Fruit fly (Drosophila melanogaster) whole organism, embryonic: ENCODE results near the gene CG33098.

Experiments used
- Ada2b ChIP-seq: fragments of 200-800 bp; sonication (Bioruptor generic); IDR thresholded peaks from 2 replicates; pipeline ENCODE4 v1.3.6; 2022; ENCODE audit warnings: missing biosample characterization, missing genetic modification characterization
- Asciz ChIP-seq: fragments of 200-800 bp; sonication (Bioruptor generic); optimal IDR thresholded peaks from 2 replicates; lab custom pipeline; 2017; ENCODE audit warnings: missing biosample characterization, mild to moderate bottlenecking, missing genetic modification characterization, missing genetic modification reagents
- BEAF-32 ChIP-seq: fragments of 200-800 bp; sonication (Bioruptor generic); optimal IDR thresholded peaks from 3 replicates; lab custom pipeline; 2017; ENCODE audit warnings: missing biosample characterization, missing genetic modification characterization, mild to moderate bottlenecking, moderate library complexity, missing genetic modification reagents
- Bgb ChIP-seq: fragments of 200-800 bp; sonication (Bioruptor generic); IDR thresholded peaks from 2 replicates; pipeline ENCODE4 v1.3.6; 2022; ENCODE audit warnings: missing biosample characterization, missing genetic modification characterization; ENCODE audit not compliant: partially characterized antibody
- CG10209 ChIP-seq: fragments of 200-800 bp; sonication (Bioruptor generic); optimal IDR thresholded peaks from 3 replicates; lab custom pipeline; 2017; ENCODE audit warnings: missing biosample characterization, mild to moderate bottlenecking, missing genetic modification characterization, missing genetic modification reagents
- CG10431 ChIP-seq: fragments of 200-800 bp; sonication (Bioruptor generic); optimal IDR thresholded peaks from 3 replicates; lab custom pipeline; 2018; ENCODE audit warnings: missing biosample characterization, mild to moderate bottlenecking, missing genetic modification characterization
- CG13287 ChIP-seq: fragments of 200-800 bp; sonication (Bioruptor generic); IDR thresholded peaks from 2 replicates; pipeline ENCODE4 v1.3.6; 2022; ENCODE audit warnings: missing biosample characterization, missing genetic modification characterization; ENCODE audit not compliant: partially characterized antibody
- CG14014 ChIP-seq: fragments of 200-800 bp; sonication (Bioruptor generic); IDR thresholded peaks from 2 replicates; pipeline ENCODE4 v1.3.6; 2022; ENCODE audit warnings: missing biosample characterization, missing genetic modification characterization
- CG14860 ChIP-seq: fragments of 200-800 bp; sonication (Bioruptor generic); IDR thresholded peaks from 3 replicates; pipeline ENCODE4 v1.3.6; 2022; ENCODE audit warnings: missing biosample characterization, missing genetic modification characterization; ENCODE audit not compliant: partially characterized antibody
- CG15514 ChIP-seq: fragments of 200-800 bp; sonication (Bioruptor generic); optimal IDR thresholded peaks from 3 replicates; lab custom pipeline; 2017; ENCODE audit warnings: missing biosample characterization, missing genetic modification characterization, mild to moderate bottlenecking, moderate library complexity, missing genetic modification reagents
- CG1603 ChIP-seq: fragments of 200-800 bp; sonication (Bioruptor generic); optimal IDR thresholded peaks from 2 replicates; lab custom pipeline; 2019; ENCODE audit warnings: missing biosample characterization, mild to moderate bottlenecking, missing genetic modification characterization, moderate library complexity
- CG17186 ChIP-seq: fragments of 200-800 bp; sonication (Bioruptor generic); optimal IDR thresholded peaks from 3 replicates; lab custom pipeline; 2017; ENCODE audit warnings: missing biosample characterization, missing genetic modification reagents, missing genetic modification characterization
- CG17361 ChIP-seq: fragments of 200-800 bp; sonication (Bioruptor generic); IDR thresholded peaks from 3 replicates; pipeline ENCODE4 v1.3.6; 2022; ENCODE audit warnings: missing biosample characterization, missing genetic modification characterization
- CG34422 ChIP-seq: fragments of 200-800 bp; sonication (Bioruptor generic); IDR thresholded peaks from 3 replicates; pipeline ENCODE4 v1.3.6; 2022; ENCODE audit warnings: missing biosample characterization, missing genetic modification characterization
- CG9609 ChIP-seq: fragments of 200-800 bp; sonication (Bioruptor generic); optimal IDR thresholded peaks from 3 replicates; lab custom pipeline; 2016; ENCODE audit warnings: missing biosample characterization, missing genetic modification characterization
- CTCF ChIP-seq: fragments of 200-800 bp; sonication (Bioruptor generic); optimal IDR thresholded peaks from 2 replicates; lab custom pipeline; 2017; ENCODE audit warnings: missing biosample characterization, mild to moderate bottlenecking, missing genetic modification characterization, moderate library complexity
- Dek ChIP-seq: fragments of 200-800 bp; sonication (Bioruptor generic); optimal IDR thresholded peaks from 3 replicates; lab custom pipeline; 2019; ENCODE audit warnings: missing biosample characterization, mild to moderate bottlenecking, missing genetic modification characterization, moderate library complexity
- Dp ChIP-seq: fragments of 200-800 bp; sonication (Bioruptor generic); optimal IDR thresholded peaks from 2 replicates; lab custom pipeline; 2018; ENCODE audit warnings: missing biosample characterization, mild to moderate bottlenecking, missing genetic modification characterization, moderate library complexity
- Dref ChIP-seq: fragments of 200-800 bp; sonication (Bioruptor generic); IDR thresholded peaks from 2 replicates; pipeline ENCODE4 v1.3.6; 2022; ENCODE audit warnings: missing biosample characterization, missing genetic modification characterization
- HLH4C ChIP-seq: fragments of 200-800 bp; sonication (Bioruptor generic); IDR thresholded peaks from 3 replicates; pipeline ENCODE4 v1.3.6; 2022; ENCODE audit warnings: missing biosample characterization, missing genetic modification characterization; ENCODE audit not compliant: partially characterized antibody
- Hr78 ChIP-seq, 2 experiments: fragments of 200-800 bp in 1 of 2; fragments of >200 bp in 1 of 2; sonication (Bioruptor generic) in 1 of 2; optimal IDR thresholded peaks; 2 replicates each; lab custom pipeline; 2017 to 2019; ENCODE audit warnings: missing biosample characterization in 2 of 2, missing genetic modification characterization in 2 of 2, mild to moderate bottlenecking in 1 of 2, moderate library complexity in 1 of 2
- Lhr ChIP-seq: fragments of 200-800 bp; sonication (Bioruptor generic); optimal IDR thresholded peaks from 3 replicates; lab custom pipeline; 2017; ENCODE audit warnings: mild to moderate bottlenecking, missing biosample characterization, missing genetic modification reagents, missing genetic modification characterization
- MESR4 ChIP-seq: fragments of 200-800 bp; sonication (Bioruptor generic); optimal IDR thresholded peaks from 2 replicates; lab custom pipeline; 2018; ENCODE audit warnings: missing biosample characterization, mild to moderate bottlenecking, missing genetic modification characterization, moderate library complexity
- Nf-YC ChIP-seq: fragments of 200-800 bp; optimal IDR thresholded peaks from 3 replicates; lab custom pipeline; 2019; ENCODE audit warnings: missing biosample characterization, mild to moderate bottlenecking, missing genetic modification characterization, moderate library complexity
- Opbp ChIP-seq: fragments of 200-800 bp; sonication (Bioruptor generic); IDR thresholded peaks from 3 replicates; pipeline ENCODE4 v1.3.6; 2022; ENCODE audit warnings: missing biosample characterization, missing genetic modification characterization; ENCODE audit not compliant: partially characterized antibody
- Ptx1 ChIP-seq: fragments of 200-800 bp; sonication (Bioruptor generic); IDR thresholded peaks from 2 replicates; pipeline ENCODE4 v1.3.6; 2022; ENCODE audit warnings: missing biosample characterization, missing genetic modification characterization
- Rfx ChIP-seq: fragments of 200-800 bp; sonication (Bioruptor generic); IDR thresholded peaks from 2 replicates; pipeline ENCODE4 v1.3.6; 2022; ENCODE audit warnings: missing biosample characterization, missing genetic modification characterization
- Sry-δ ChIP-seq: fragments of 200-800 bp; sonication (Bioruptor generic); optimal IDR thresholded peaks from 2 replicates; lab custom pipeline; 2016; ENCODE audit warnings: missing biosample characterization, missing genetic modification characterization
- bbx ChIP-seq: fragments of 200-800 bp; sonication (Bioruptor generic); IDR thresholded peaks from 2 replicates; pipeline ENCODE4 v1.3.6; 2022; ENCODE audit warnings: missing biosample characterization, missing genetic modification characterization; ENCODE audit not compliant: partially characterized antibody
- ci ChIP-seq: fragments of 200-800 bp; sonication (Bioruptor generic); IDR thresholded peaks from 3 replicates; pipeline ENCODE4 v1.3.6; 2022; ENCODE audit warnings: missing biosample characterization, missing genetic modification characterization
- corto ChIP-seq: fragments of 200-800 bp; sonication (Bioruptor generic); optimal IDR thresholded peaks from 2 replicates; lab custom pipeline; 2016; ENCODE audit warnings: missing biosample characterization, mild to moderate bottlenecking, missing genetic modification characterization, moderate library complexity
- ewg ChIP-seq: fragments of 200-800 bp; sonication (Bioruptor generic); optimal IDR thresholded peaks from 3 replicates; lab custom pipeline; 2017; ENCODE audit warnings: mild to moderate bottlenecking, missing biosample characterization, missing genetic modification reagents, missing genetic modification characterization
- fu2 ChIP-seq: fragments of 200-800 bp; sonication (Bioruptor generic); optimal IDR thresholded peaks from 2 replicates; lab custom pipeline; 2016; ENCODE audit warnings: missing biosample characterization, missing genetic modification characterization
- gce ChIP-seq: fragments of 200-800 bp; sonication (Bioruptor generic); IDR thresholded peaks from 3 replicates; pipeline ENCODE4 v1.3.6; 2022; ENCODE audit warnings: missing biosample characterization, missing genetic modification characterization
- gem ChIP-seq: fragments of 200-800 bp; sonication (Bioruptor generic); optimal IDR thresholded peaks from 2 replicates; lab custom pipeline; 2019; ENCODE audit warnings: missing biosample characterization, mild to moderate bottlenecking, missing genetic modification characterization, moderate library complexity
- gfzf ChIP-seq: fragments of 200-800 bp; sonication (Bioruptor generic); optimal IDR thresholded peaks from 2 replicates; lab custom pipeline; 2016; ENCODE audit warnings: missing biosample characterization, mild to moderate bottlenecking, missing genetic modification characterization, moderate library complexity
- grau ChIP-seq: fragments of 200-800 bp; optimal IDR thresholded peaks from 3 replicates; lab custom pipeline; 2019; ENCODE audit warnings: missing biosample characterization, mild to moderate bottlenecking, missing genetic modification characterization, moderate library complexity
- gt ChIP-seq: fragments of 200-800 bp; sonication (Bioruptor generic); IDR thresholded peaks from 2 replicates; pipeline ENCODE4 v1.3.6; 2022; ENCODE audit warnings: missing biosample characterization, missing genetic modification characterization
- hbn ChIP-seq: fragments of 200-800 bp; sonication (Bioruptor generic); IDR thresholded peaks from 2 replicates; pipeline ENCODE4 v1.3.6; 2022; ENCODE audit warnings: missing biosample characterization, missing genetic modification characterization; ENCODE audit not compliant: partially characterized antibody
- knrl ChIP-seq: fragments of 200-800 bp; sonication (Bioruptor generic); IDR thresholded peaks from 3 replicates; pipeline ENCODE4 v1.3.6; 2022; ENCODE audit warnings: missing biosample characterization, missing genetic modification characterization; ENCODE audit not compliant: partially characterized antibody
- nmo ChIP-seq: fragments of 200-800 bp; sonication (Bioruptor generic); optimal IDR thresholded peaks from 2 replicates; lab custom pipeline; 2018; ENCODE audit warnings: missing biosample characterization, mild to moderate bottlenecking, missing genetic modification characterization, moderate library complexity
- row ChIP-seq: fragments of 200-800 bp; sonication (Bioruptor generic); IDR thresholded peaks from 3 replicates; pipeline ENCODE4 v1.3.6; 2022; ENCODE audit warnings: missing biosample characterization, missing genetic modification characterization
- sd ChIP-seq: fragments of 200-800 bp; sonication (Bioruptor generic); optimal IDR thresholded peaks from 3 replicates; lab custom pipeline; 2018; ENCODE audit warnings: missing biosample characterization, mild to moderate bottlenecking, missing genetic modification characterization, moderate library complexity
- stwl ChIP-seq: fragments of 200-800 bp; sonication (Bioruptor generic); optimal IDR thresholded peaks from 3 replicates; lab custom pipeline; 2018; ENCODE audit warnings: missing biosample characterization, mild to moderate bottlenecking, missing genetic modification characterization, moderate library complexity
- sug ChIP-seq: fragments of 200-800 bp; optimal IDR thresholded peaks from 2 replicates; lab custom pipeline; 2019; ENCODE audit warnings: missing biosample characterization, mild to moderate bottlenecking, missing genetic modification characterization, moderate library complexity
- tin ChIP-seq: fragments of 200-800 bp; sonication (Bioruptor generic); optimal IDR thresholded peaks from 3 replicates; lab custom pipeline; 2016; ENCODE audit warnings: missing biosample characterization, missing genetic modification characterization
- trem ChIP-seq: fragments of 200-800 bp; optimal IDR thresholded peaks from 3 replicates; lab custom pipeline; 2019; ENCODE audit warnings: missing biosample characterization, mild to moderate bottlenecking, missing genetic modification characterization, moderate library complexity
- vvl ChIP-seq: fragments of 200-800 bp; sonication (Bioruptor generic); IDR thresholded peaks from 2 replicates; pipeline ENCODE4 v1.3.6; 2022; ENCODE audit warnings: missing biosample characterization, missing genetic modification characterization
- z ChIP-seq: fragments of 200-800 bp; sonication (Bioruptor generic); IDR thresholded peaks from 3 replicates; pipeline ENCODE4 v1.3.6; 2022; ENCODE audit warnings: missing biosample characterization, missing genetic modification characterization

CG33098 gene

DNA sequence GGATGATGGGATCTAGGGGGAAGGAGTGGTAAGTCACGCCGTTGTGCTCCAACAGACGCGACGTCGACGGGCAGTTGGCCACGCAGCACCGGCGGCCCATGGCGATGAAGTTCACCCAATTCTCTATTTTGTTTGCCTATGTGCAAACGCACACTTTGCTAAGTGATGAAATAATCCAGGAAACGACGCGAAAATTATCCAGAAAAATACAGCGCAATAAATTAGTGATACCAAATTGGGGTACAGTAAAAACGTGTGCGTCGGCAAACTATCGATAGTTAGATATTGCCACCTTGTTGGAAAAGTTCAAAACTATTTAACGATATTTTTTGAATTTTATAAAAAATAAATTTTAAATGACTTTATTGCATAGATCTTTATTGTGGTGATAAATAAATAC lies 30.9 kb upstream of the CG33098 start, which contains the start of gene MBD-R2 (continued):
- TF ChIP-seq Nf-YC (tag; lab: Kevin White, UChicago), result peak; percentile 24
- no peak for TF ChIP-seq CG9609 (GFP tag; lab: Kevin White, UChicago)
- peak; percentile 0 for TF ChIP-seq sug
- TF ChIP-seq CG15514 (GFP tag; lab: Kevin White, UChicago), result peak; percentile 47
- peak; percentile 78 for TF ChIP-seq knrl (GFP tag; lab: Robert Waterston, UW)
- 0 out of 3 replicates have a peak, but pooled peaks have one; percentile 26 for TF ChIP-seq CG17361
- TF ChIP-seq Opbp (GFP tag; lab: Robert Waterston, UW), result peak; percentile 80; the same call in 2 of the 3 replicates
- TF ChIP-seq CG17186, result peak; percentile 51
- TF ChIP-seq Asciz (GFP tag; lab: Kevin White, UChicago), result no peak
- peak; percentile 62 for TF ChIP-seq Sry-δ (GFP tag; lab: Kevin White, UChicago)
- TF ChIP-seq hbn, result peak; percentile 71
- 0 out of 3 replicates have a peak, but pooled peaks have one; percentile 37 for TF ChIP-seq CG14860 (GFP tag; lab: Robert Waterston, UW)
- peak; percentile 15; the same call in 1 of the 2 replicates for TF ChIP-seq vvl (GFP tag; lab: Robert Waterston, UW)
- peak; percentile 23 for TF ChIP-seq nmo (GFP tag; lab: Kevin White, UChicago)
- 0 out of 3 replicates have a peak, but pooled peaks have one; percentile 38 for TF ChIP-seq CG34422 (GFP tag; lab: Robert Waterston, UW)
- TF ChIP-seq gem (tag; lab: Kevin White, UChicago), result peak; percentile 22
- peak; percentile 74 for TF ChIP-seq gfzf
- no peak for TF ChIP-seq CG10209 (GFP tag; lab: Kevin White, UChicago)
- TF ChIP-seq bbx (GFP tag; lab: Robert Waterston, UW), result peak; percentile 61
- 0 out of 3 replicates have a peak, but pooled peaks have one; percentile 33 for TF ChIP-seq ci (GFP tag; lab: Robert Waterston, UW)
- TF ChIP-seq Lhr (GFP tag; lab: Kevin White, UChicago), result peak; percentile 54
- TF ChIP-seq stwl (tag; lab: Kevin White, UChicago), result peak; percentile 65
- peak; percentile 67 for TF ChIP-seq Dref (GFP tag; lab: Robert Waterston, UW)
- TF ChIP-seq MESR4 (GFP tag; lab: Kevin White, UChicago), result peak; percentile 96
- TF ChIP-seq HLH4C (GFP tag; lab: Robert Waterston, UW), result peak; percentile 37; the same call in 2 of the 3 replicates
- no peak for TF ChIP-seq corto (GFP tag; lab: Kevin White, UChicago)
- peak; percentile 39 for TF ChIP-seq CG1603 (tag; lab: Kevin White, UChicago)
- TF ChIP-seq BEAF-32 (GFP tag; lab: Kevin White, UChicago), result peak; percentile 82
- peak; percentile 52 for TF ChIP-seq CTCF (GFP tag; lab: Kevin White, UChicago)
- peak; percentile 67 for TF ChIP-seq Bgb (GFP tag; lab: Robert Waterston, UW)
- peak; percentile 63 for TF ChIP-seq trem
- peak; percentile 42 for TF ChIP-seq grau (tag; lab: Kevin White, UChicago)
- TF ChIP-seq Dek, result peak; percentile 30
- no peak for TF ChIP-seq CG10431 (GFP tag; lab: Kevin White, UChicago)
- TF ChIP-seq Dp (GFP tag; lab: Kevin White, UChicago), result peak; percentile 67
- TF ChIP-seq gt (GFP tag; lab: Robert Waterston, UW), result no peak

DNA sequence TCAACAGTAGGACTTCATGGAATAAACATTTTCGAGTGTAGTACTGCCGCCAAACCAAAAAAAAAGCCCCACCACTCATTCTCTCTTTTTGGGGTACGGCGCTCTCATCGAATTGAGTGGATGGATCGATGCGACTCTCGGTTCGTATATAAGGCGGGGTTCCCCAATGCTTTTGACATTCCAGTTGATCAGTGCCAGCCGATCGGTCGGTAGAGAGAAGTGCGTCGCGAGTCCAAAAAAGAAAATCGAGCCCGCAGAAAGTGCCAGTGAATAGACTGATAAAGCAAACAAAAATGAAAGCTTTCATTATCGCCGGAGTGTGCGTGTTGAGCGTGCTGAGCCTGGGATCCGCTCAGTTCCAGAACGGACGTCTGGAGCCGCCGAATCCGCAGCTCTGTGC lies 27.2 kb upstream of the CG33098 start, which contains the start of gene CG4115:
Gene CG4115 (plus strand): TSS at position 172 of the 400 bp plus-strand sequence.
- TF ChIP-seq sd (tag; lab: Kevin White, UChicago) (peak; percentile 80), Ada2b (GFP tag; lab: Robert Waterston, UW) (no peak), ewg (GFP tag; lab: Kevin White, UChicago) (no peak), Hr78 (GFP tag; optimal IDR thresholded peaks at IDR 0.05; lab: Kevin White, UChicago) (no peak), Opbp (GFP tag; lab: Robert Waterston, UW) (0 out of 3 replicates have a peak, but pooled peaks have one; percentile 4), fu2 (GFP tag; lab: Kevin White, UChicago) (no peak), Ptx1 (GFP tag; lab: Robert Waterston, UW) (no peak), row (GFP tag; lab: Robert Waterston, UW) (0 out of 3 replicates have a peak, but pooled peaks have one; percentile 5), tin (GFP tag; lab: Kevin White, UChicago) (no peak), Rfx (GFP tag; lab: Robert Waterston, UW) (peak; percentile 16; the same call in 1 of the 2 replicates), knrl (GFP tag; lab: Robert Waterston, UW) (no peak), z (peak; percentile 80), CG14014 (GFP tag; lab: Robert Waterston, UW) (no peak), CG13287 (GFP tag; lab: Robert Waterston, UW) (peak; percentile 24; the same call in 1 of the 2 replicates), gce (0 out of 3 replicates have a peak, but pooled peaks have one; percentile 15)
